Fruit fly (Drosophila melanogaster): ENCODE measurements around the gene CG11425.

CG11425 gene

dm6 chr3L:22460918-22461634, 13.5 kb upstream of the CG11425 start, which contains the start of gene laza (continued):
- TF ChIP-seq CG9932 (GFP tag; IDR thresholded peaks at IDR 0.05) (peak; percentile 25; the same call in 1 of the 2 replicates), PHDP (tag; optimal IDR thresholded peaks at IDR 0.05) (no peak), mld (GFP tag; IDR thresholded peaks at IDR 0.05; ENCODE audit: partially characterized antibody) (no peak), CG4328 (GFP tag; optimal IDR thresholded peaks at IDR 0.05) (no peak), GATAe (GFP tag; conservative IDR thresholded peaks at IDR 0.05) (peak; percentile 35; the same call in 1 of the 2 replicates), CG16863 (GFP tag; optimal IDR thresholded peaks at IDR 0.05) (no peak), CG2120 (GFP tag; optimal IDR thresholded peaks at IDR 0.05) (peak; percentile 22), Antp (GFP tag; optimal IDR thresholded peaks at IDR 0.05) (no peak), CG14860 (GFP tag; IDR thresholded peaks at IDR 0.05; ENCODE audit: partially characterized antibody) (no peak), emc (GFP tag; optimal IDR thresholded peaks at IDR 0.05) (no peak), p53 (GFP tag; optimal IDR thresholded peaks at IDR 0.05) (no peak), cwo (GFP tag; optimal IDR thresholded peaks at IDR 0.05) (peak; percentile 20), CG2678 (tag; optimal IDR thresholded peaks at IDR 0.05) (peak; percentile 13), CG18262 (tag; optimal IDR thresholded peaks at IDR 0.05) (peak; percentile 26), Trl (optimal IDR thresholded peaks at IDR 0.05) (peak in 1 of 2 experiments; percentile 2), Trl (GFP tag; optimal IDR thresholded peaks at IDR 0.05) (no peak), CG2199 (GFP tag; IDR thresholded peaks at IDR 0.05) (peak; percentile 71; the same call in 2 of the 3 replicates), Dad (GFP tag; optimal IDR thresholded peaks at IDR 0.05) (no peak), CG9437 (GFP tag; optimal IDR thresholded peaks at IDR 0.05) (no peak), CG6272 (GFP tag; IDR thresholded peaks at IDR 0.05) (no peak), row (GFP tag; IDR thresholded peaks at IDR 0.05) (peak; percentile 23; the same call in 1 of the 3 replicates), Neu2 (GFP tag; optimal IDR thresholded peaks at IDR 0.05; ENCODE audit: borderline replicate concordance) (no peak), CG15269 (tag; optimal IDR thresholded peaks at IDR 0.05) (peak; percentile 44), HLH4C (GFP tag; IDR thresholded peaks at IDR 0.05; ENCODE audit: partially characterized antibody) (0 out of 3 replicates have a peak, but pooled peaks have one; percentile 40), CG11695 (GFP tag; IDR thresholded peaks at IDR 0.05) (peak; percentile 29; the same call in 1 of the 3 replicates), CG6254 (GFP tag; optimal IDR thresholded peaks at IDR 0.05) (no peak), CG33557 (GFP tag; optimal IDR thresholded peaks at IDR 0.05) (no peak), Adf1 (GFP tag; IDR thresholded peaks at IDR 0.05) (peak; percentile 93), Sin3A (optimal IDR thresholded peaks at IDR 0.05) (no peak), chinmo (GFP tag; IDR thresholded peaks at IDR 0.05; ENCODE audit: partially characterized antibody) (peak; percentile 86; the same call in 3 of the 4 replicates), CG10321 (GFP tag; IDR thresholded peaks at IDR 0.05) (no peak), ro (GFP tag; IDR thresholded peaks at IDR 0.05) (no peak), Dip2 (GFP tag; IDR thresholded peaks at IDR 0.05) (no peak), CG17361 (GFP tag; IDR thresholded peaks at IDR 0.05) (0 out of 3 replicates have a peak, but pooled peaks have one; percentile 26), dimm (GFP tag; IDR thresholded peaks at IDR 0.05) (no peak), Jarid2 (GFP tag; optimal IDR thresholded peaks at IDR 0.05) (peak; percentile 50), CG31388 (GFP tag; optimal IDR thresholded peaks at IDR 0.05) (no peak), ssp (GFP tag; IDR thresholded peaks at IDR 0.05) (no peak), Dfd (GFP tag; optimal IDR thresholded peaks at IDR 0.05) (no peak), CG9215 (GFP tag; IDR thresholded peaks at IDR 0.05) (no peak), CG13624 (GFP tag; optimal IDR thresholded peaks at IDR 0.05) (no peak), CoRest (tag; optimal IDR thresholded peaks at IDR 0.05) (peak; percentile 35), CG2129 (GFP tag; IDR thresholded peaks at IDR 0.05; ENCODE audit: partially characterized antibody) (no peak), kni (GFP tag; optimal IDR thresholded peaks at IDR 0.05) (no peak), CrebB (tag; optimal IDR thresholded peaks at IDR 0.05) (no peak), peb (GFP tag; IDR thresholded peaks at IDR 0.05) (no peak), Meics (GFP tag; optimal IDR thresholded peaks at IDR 0.05) (peak; percentile 82), CG1603 (tag; optimal IDR thresholded peaks at IDR 0.05) (no peak), Ravus (GFP tag; IDR thresholded peaks at IDR 0.05) (no peak), CG16815 (GFP tag; optimal IDR thresholded peaks at IDR 0.05) (no peak)
